Worm (Caenorhabditis elegans) whole organism, late embryonic: Measurements from ENCODE around the gene che-2.

ENCODE experiments used
- ama-1 ChIP-seq: fragments of 150-350 bp; optimal IDR thresholded peaks from 2 replicates; lab custom pipeline; 2014
- ceh-30 ChIP-seq: fragments of 150-350 bp; optimal IDR thresholded peaks from 2 replicates; lab custom pipeline; 2014; ENCODE audit warnings: missing biosample characterization, missing genetic modification characterization
- ceh-34 ChIP-seq: sonication (generic microtip); optimal IDR thresholded peaks from 2 replicates; lab custom pipeline; 2016; ENCODE audit warnings: mild to moderate bottlenecking, missing genetic modification characterization, missing compliant biosample characterization
- dmd-4 ChIP-seq: sonication (generic microtip); optimal IDR thresholded peaks from 2 replicates; lab custom pipeline; 2016; ENCODE audit warnings: borderline replicate concordance, missing genetic modification characterization, missing compliant biosample characterization
- elt-2 ChIP-seq: sonication (generic microtip); optimal IDR thresholded peaks from 2 replicates; lab custom pipeline; 2016; ENCODE audit warnings: missing genetic modification reagents, missing genetic modification characterization, missing compliant biosample characterization
- fkh-10 ChIP-seq: fragments of 150-350 bp; optimal IDR thresholded peaks from 2 replicates; lab custom pipeline; 2014; ENCODE audit warnings: missing biosample characterization, missing genetic modification reagents, missing genetic modification characterization
- hlh-13 ChIP-seq: fragments of 200-800 bp; sonication (Bioruptor generic); optimal IDR thresholded peaks from 2 replicates; lab custom pipeline; 2018; ENCODE audit warnings: mild to moderate bottlenecking, missing genetic modification characterization, missing compliant biosample characterization
- hlh-30 ChIP-seq: sonication (generic microtip); optimal IDR thresholded peaks from 2 replicates; lab custom pipeline; 2017; ENCODE audit warnings: antibody characterized with exemption, missing genetic modification characterization, missing compliant biosample characterization; ENCODE audit not compliant: insufficient read depth
- nfya-1 ChIP-seq: sonication (generic microtip); optimal IDR thresholded peaks from 2 replicates; lab custom pipeline; 2017; ENCODE audit warnings: missing genetic modification characterization, mild to moderate bottlenecking, missing compliant biosample characterization, antibody characterized with exemption, moderate library complexity
- odd-2 ChIP-seq: sonication (generic microtip); optimal IDR thresholded peaks from 2 replicates; lab custom pipeline; 2017; ENCODE audit warnings: antibody characterized with exemption, mild to moderate bottlenecking, missing genetic modification characterization, missing compliant biosample characterization
- pag-3 ChIP-seq: sonication (generic microtip); optimal IDR thresholded peaks from 2 replicates; lab custom pipeline; 2016; ENCODE audit warnings: missing compliant biosample characterization, missing genetic modification characterization, borderline replicate concordance
- pqm-1 ChIP-seq: sonication (generic microtip); optimal IDR thresholded peaks from 2 replicates; lab custom pipeline; 2016; ENCODE audit warnings: missing genetic modification characterization, missing compliant biosample characterization
- sox-4 ChIP-seq: sonication (generic microtip); optimal IDR thresholded peaks from 2 replicates; lab custom pipeline; 2017; ENCODE audit warnings: mild to moderate bottlenecking, missing genetic modification characterization, inconsistent platforms, missing compliant biosample characterization

ce11 chrX:487669-488068, 6.4 kb downstream of the che-2 start:
- TF ChIP-seq elt-2 = no peak
- no peak for TF ChIP-seq ceh-30 (tag; lab: Kevin White, UChicago)
- TF ChIP-seq hlh-13 (GFP tag; lab: Kevin White, UChicago) = no peak
- no peak for TF ChIP-seq pqm-1 (tag; lab: Kevin White, UChicago)
- TF ChIP-seq fkh-10 (GFP tag; lab: Kevin White, UChicago) = no peak
- no peak for TF ChIP-seq hlh-30 (tag; lab: Kevin White, UChicago)
- TF ChIP-seq ceh-34 = no peak
- TF ChIP-seq nfya-1 (tag; lab: Kevin White, UChicago) = no peak
- no peak for TF ChIP-seq pag-3
- TF ChIP-seq ama-1 = no peak
- no peak for TF ChIP-seq odd-2
- no peak for TF ChIP-seq dmd-4
- no peak for TF ChIP-seq sox-4 (tag; lab: Kevin White, UChicago)
